Worm (Caenorhabditis elegans) whole organism, young adult: Measurements from ENCODE around the gene R07B7.10.

Experiments
- F55B11.4 ChIP-seq: sonication (generic microtip); optimal IDR thresholded peaks from 2 replicates; lab custom pipeline; 2016; ENCODE audit warnings: missing compliant biosample characterization, missing genetic modification characterization, borderline replicate concordance; ENCODE audit not compliant: insufficient read depth
- F57C9.4 ChIP-seq: sonication (generic microtip); optimal IDR thresholded peaks from 2 replicates; lab custom pipeline; 2017; ENCODE audit warnings: mild to moderate bottlenecking, missing genetic modification characterization, missing compliant biosample characterization
- ama-1 ChIP-seq, 3 experiments: fragments of 150-350 bp in 1 of 3; sonication (generic microtip) in 2 of 3; optimal IDR thresholded peaks; 2 replicates each; lab custom pipeline; 2014 to 2018; ENCODE audit warnings: missing biosample characterization in 2 of 3, missing genetic modification characterization in 2 of 3, missing genetic modification reagents in 2 of 3
- aptf-2 ChIP-seq: fragments of 200-800 bp; sonication (Bioruptor generic); conservative IDR thresholded peaks from 2 replicates; pipeline ENCODE4 v1.3.6; 2022; ENCODE audit warnings: missing genetic modification reagents, missing genetic modification characterization, missing compliant biosample characterization
- cebp-1 ChIP-seq, 2 experiments: fragments of 200-800 bp in 1 of 2; sonication (Bioruptor generic) in 1 of 2; sonication (generic microtip) in 1 of 2; IDR thresholded peaks in 1 of 2; optimal IDR thresholded peaks in 1 of 2; 2 replicates each; pipeline versions ENCODE4 v1.3.6 to Lab custom; 2017 to 2022; ENCODE audit warnings: missing compliant biosample characterization in 2 of 2, missing genetic modification characterization in 2 of 2, mild to moderate bottlenecking in 1 of 2, missing genetic modification reagents in 1 of 2, moderate library complexity in 1 of 2
- ceh-27 ChIP-seq: fragments of 200-800 bp; sonication (Bioruptor generic); optimal IDR thresholded peaks from 2 replicates; lab custom pipeline; 2018; ENCODE audit warnings: mild to moderate bottlenecking, missing genetic modification characterization, moderate library complexity, missing compliant biosample characterization
- efl-1 ChIP-seq: fragments of 150-350 bp; optimal IDR thresholded peaks from 2 replicates; lab custom pipeline; 2014; ENCODE audit warnings: missing biosample characterization, missing genetic modification reagents, missing genetic modification characterization
- lin-54 ChIP-seq: fragments of 200-800 bp; sonication (Bioruptor generic); optimal IDR thresholded peaks from 2 replicates; lab custom pipeline; 2018; ENCODE audit warnings: mild to moderate bottlenecking, missing genetic modification characterization, missing compliant biosample characterization
- repo-1 ChIP-seq: sonication (generic microtip); optimal IDR thresholded peaks from 2 replicates; lab custom pipeline; 2017; ENCODE audit warnings: mild to moderate bottlenecking, missing genetic modification characterization, missing compliant biosample characterization
- sdz-38 ChIP-seq: sonication (generic microtip); optimal IDR thresholded peaks from 2 replicates; lab custom pipeline; 2016; ENCODE audit warnings: missing genotype, missing genetic modification characterization, missing compliant biosample characterization
- zfh-2 ChIP-seq: fragments of 200-800 bp; sonication (Bioruptor generic); conservative IDR thresholded peaks from 2 replicates; pipeline ENCODE4 v1.3.6; 2022; ENCODE audit warnings: missing genetic modification reagents, missing genetic modification characterization, missing compliant biosample characterization
- zim-3 ChIP-seq: sonication (generic microtip); optimal IDR thresholded peaks from 2 replicates; lab custom pipeline; 2017; ENCODE audit warnings: mild to moderate bottlenecking, missing genetic modification characterization, moderate library complexity, missing compliant biosample characterization

- TF ChIP-seq sdz-38 (tag; lab: Kevin White, UChicago): no peak
- TF ChIP-seq F55B11.4 (tag; lab: Kevin White, UChicago): no peak
- TF ChIP-seq aptf-2: no peak
- no peak for TF ChIP-seq lin-54 (GFP tag; lab: Kevin White, UChicago)
- TF ChIP-seq F57C9.4 (tag; lab: Kevin White, UChicago): no peak
- TF ChIP-seq efl-1 (GFP tag; lab: Kevin White, UChicago): no peak
- TF ChIP-seq repo-1 (tag; lab: Kevin White, UChicago): no peak
- peak; percentile 84 for TF ChIP-seq zfh-2
- TF ChIP-seq ama-1 (optimal IDR thresholded peaks at IDR 0.05; lab: Kevin White, UChicago): no peak
- TF ChIP-seq ama-1 (GFP tag; optimal IDR thresholded peaks at IDR 0.05; lab: Kevin White, UChicago): no peak
- TF ChIP-seq ceh-27 (GFP tag; lab: Kevin White, UChicago): no peak
- no peak for TF ChIP-seq cebp-1 (GFP tag; IDR thresholded peaks at IDR 0.05; lab: Robert Waterston, UW)
- no peak for TF ChIP-seq cebp-1 (tag; optimal IDR thresholded peaks at IDR 0.05; lab: Kevin White, UChicago)
- TF ChIP-seq zim-3 (tag; lab: Kevin White, UChicago): no peak
These were observed 43.3 kb upstream of the R07B7.10 start for ce11 chrV:12039755-12040154.
